Worm (Caenorhabditis elegans) whole organism, L3 larva: ENCODE results near the gene rsr-2.

Experiments used
- R02D3.7 ChIP-seq: fragments of 150-350 bp; optimal IDR thresholded peaks from 2 replicates; lab custom pipeline; 2014; ENCODE audit warnings: missing biosample characterization, missing genetic modification characterization
- ZK546.5 ChIP-seq: sonication (generic microtip); optimal IDR thresholded peaks from 2 replicates; lab custom pipeline; 2017; ENCODE audit warnings: missing biosample characterization, missing genetic modification characterization
- aly-2 ChIP-seq: fragments of 150-350 bp; optimal IDR thresholded peaks from 2 replicates; lab custom pipeline; 2014; ENCODE audit warnings: missing biosample characterization, missing genetic modification characterization
- ama-1 ChIP-seq: fragments of 150-350 bp; optimal IDR thresholded peaks from 2 replicates; lab custom pipeline; 2018
- ceh-16 ChIP-seq: sonication (generic microtip); optimal IDR thresholded peaks from 2 replicates; lab custom pipeline; 2017; ENCODE audit warnings: missing biosample characterization, missing genetic modification characterization
- ceh-28 ChIP-seq: fragments of 150-350 bp; optimal IDR thresholded peaks from 2 replicates; lab custom pipeline; 2014; ENCODE audit warnings: missing biosample characterization, missing genetic modification reagents, missing genetic modification characterization
- ceh-82 ChIP-seq: fragments of 150-350 bp; optimal IDR thresholded peaks from 2 replicates; lab custom pipeline; 2014; ENCODE audit warnings: missing biosample characterization, missing genetic modification characterization
- ceh-9 ChIP-seq: sonication (generic microtip); optimal IDR thresholded peaks from 2 replicates; lab custom pipeline; 2018; ENCODE audit warnings: missing biosample characterization, missing genetic modification characterization
- egl-27 ChIP-seq: sonication (generic microtip); optimal IDR thresholded peaks from 4 replicates; lab custom pipeline; 2017; ENCODE audit warnings: missing biosample characterization, missing genetic modification reagents, missing genetic modification characterization
- egl-5 ChIP-seq: fragments of 150-350 bp; optimal IDR thresholded peaks from 2 replicates; lab custom pipeline; 2017; ENCODE audit warnings: missing biosample characterization, missing genetic modification reagents, missing genetic modification characterization, inconsistent platforms
- elt-1 ChIP-seq: fragments of 150-350 bp; optimal IDR thresholded peaks from 2 replicates; lab custom pipeline; 2014; ENCODE audit warnings: missing biosample characterization, missing genetic modification characterization
- elt-2 ChIP-seq: sonication (generic microtip); optimal IDR thresholded peaks from 2 replicates; lab custom pipeline; 2016; ENCODE audit warnings: missing genetic modification reagents, mild to moderate bottlenecking, missing genetic modification characterization, missing compliant biosample characterization
- elt-3 ChIP-seq, 3 experiments: fragments of 150-350 bp in 1 of 3; sonication (generic microtip) in 2 of 3; optimal IDR thresholded peaks; 2 replicates in 2 of 3; 4 replicates in 1 of 3; lab custom pipeline; 2014 to 2017; ENCODE audit warnings: missing biosample characterization in 3 of 3, missing genetic modification characterization in 3 of 3
- eor-1 ChIP-seq, 2 experiments: fragments of 150-350 bp; optimal IDR thresholded peaks; 2 replicates each; lab custom pipeline; 2014 to 2018; ENCODE audit warnings: missing biosample characterization in 2 of 2, missing genetic modification characterization in 2 of 2
- fkh-10 ChIP-seq: sonication (generic microtip); optimal IDR thresholded peaks from 2 replicates; lab custom pipeline; 2017; ENCODE audit warnings: missing biosample characterization, missing genetic modification reagents, missing genetic modification characterization
- fkh-2 ChIP-seq: fragments of 150-350 bp; optimal IDR thresholded peaks from 2 replicates; lab custom pipeline; 2014; ENCODE audit warnings: missing biosample characterization, missing genetic modification reagents, missing genetic modification characterization
- hmg-11 ChIP-seq: sonication (generic microtip); optimal IDR thresholded peaks from 2 replicates; lab custom pipeline; 2016; ENCODE audit warnings: missing genetic modification characterization, missing compliant biosample characterization
- jun-1 ChIP-seq: fragments of 150-350 bp; optimal IDR thresholded peaks from 2 replicates; lab custom pipeline; 2014; ENCODE audit warnings: missing biosample characterization, missing genetic modification reagents, missing genetic modification characterization
- lin-15B ChIP-seq: fragments of 150-350 bp; optimal IDR thresholded peaks from 2 replicates; lab custom pipeline; 2014; ENCODE audit warnings: missing biosample characterization, missing genetic modification characterization
- lin-39 ChIP-seq: fragments of 150-350 bp; optimal IDR thresholded peaks from 2 replicates; lab custom pipeline; 2018; ENCODE audit warnings: missing biosample characterization, missing genetic modification reagents, missing genetic modification characterization
- lsy-12 ChIP-seq: sonication (generic microtip); optimal IDR thresholded peaks from 2 replicates; lab custom pipeline; 2016; ENCODE audit warnings: mild to moderate bottlenecking, missing genetic modification characterization, missing compliant biosample characterization
- mdl-1 ChIP-seq: fragments of 150-350 bp; optimal IDR thresholded peaks from 2 replicates; lab custom pipeline; 2014; ENCODE audit warnings: missing biosample characterization, missing genetic modification characterization
- nfya-1 ChIP-seq: sonication (generic microtip); optimal IDR thresholded peaks from 2 replicates; lab custom pipeline; 2017; ENCODE audit warnings: missing genetic modification characterization, mild to moderate bottlenecking, missing compliant biosample characterization, antibody characterized with exemption, moderate library complexity; ENCODE audit not compliant: insufficient read depth
- nhr-12 ChIP-seq: fragments of 150-350 bp; optimal IDR thresholded peaks from 2 replicates; lab custom pipeline; 2014; ENCODE audit warnings: missing biosample characterization, missing genetic modification characterization
- nhr-23 ChIP-seq: fragments of 150-350 bp; optimal IDR thresholded peaks from 2 replicates; lab custom pipeline; 2014; ENCODE audit warnings: missing biosample characterization, missing genetic modification reagents, missing genetic modification characterization
- nhr-28 ChIP-seq: fragments of 150-350 bp; optimal IDR thresholded peaks from 2 replicates; lab custom pipeline; 2014; ENCODE audit warnings: missing biosample characterization, missing genetic modification characterization
- nhr-43 ChIP-seq: sonication (generic microtip); optimal IDR thresholded peaks from 2 replicates; lab custom pipeline; 2016; ENCODE audit warnings: mild to moderate bottlenecking, missing genetic modification characterization, missing compliant biosample characterization; ENCODE audit not compliant: poor library complexity, severe bottlenecking
- nhr-76 ChIP-seq: fragments of 150-350 bp; sonication (generic microtip); optimal IDR thresholded peaks from 5 replicates; lab custom pipeline; 2014; ENCODE audit warnings: missing biosample characterization, missing genetic modification characterization
- nhr-77 ChIP-seq: fragments of 150-350 bp; optimal IDR thresholded peaks from 2 replicates; lab custom pipeline; 2014; ENCODE audit warnings: missing biosample characterization, missing genetic modification characterization
- pha-4 ChIP-seq: fragments of 150-350 bp; optimal IDR thresholded peaks from 2 replicates; lab custom pipeline; 2014; ENCODE audit warnings: missing biosample characterization, missing genetic modification reagents, missing genetic modification characterization
- pqm-1 ChIP-seq: fragments of 150-350 bp; optimal IDR thresholded peaks from 2 replicates; lab custom pipeline; 2017; ENCODE audit warnings: missing biosample characterization, missing genetic modification characterization, inconsistent platforms
- sea-2 ChIP-seq: fragments of 150-350 bp; sonication (generic microtip); optimal IDR thresholded peaks from 4 replicates; lab custom pipeline; 2014; ENCODE audit warnings: missing biosample characterization, missing genetic modification reagents, missing genetic modification characterization
- skn-1 ChIP-seq: fragments of 150-350 bp; optimal IDR thresholded peaks from 2 replicates; lab custom pipeline; 2014; ENCODE audit warnings: missing biosample characterization, missing genetic modification characterization
- snpc-4 ChIP-seq: fragments of 150-350 bp; optimal IDR thresholded peaks from 2 replicates; lab custom pipeline; 2014; ENCODE audit warnings: missing biosample characterization, missing genetic modification characterization
- tbx-2 ChIP-seq: sonication (generic microtip); optimal IDR thresholded peaks from 2 replicates; lab custom pipeline; 2016; ENCODE audit warnings: mild to moderate bottlenecking, missing genetic modification characterization, missing compliant biosample characterization
- unc-39 ChIP-seq: sonication (generic microtip); optimal IDR thresholded peaks from 4 replicates; lab custom pipeline; 2017; ENCODE audit warnings: missing biosample characterization, missing genetic modification characterization
- unc-62 ChIP-seq: fragments of 150-350 bp; sonication (generic microtip); optimal IDR thresholded peaks from 4 replicates; lab custom pipeline; 2014; ENCODE audit warnings: missing biosample characterization, missing genetic modification reagents, missing genetic modification characterization
- zag-1 ChIP-seq: fragments of 150-350 bp; optimal IDR thresholded peaks from 2 replicates; lab custom pipeline; 2014; ENCODE audit warnings: missing biosample characterization, missing genetic modification characterization
- ztf-11 ChIP-seq: fragments of 150-350 bp; optimal IDR thresholded peaks from 2 replicates; lab custom pipeline; 2014; ENCODE audit warnings: missing biosample characterization, missing genetic modification characterization
- ztf-4 ChIP-seq: fragments of 150-350 bp; optimal IDR thresholded peaks from 2 replicates; lab custom pipeline; 2014; ENCODE audit warnings: missing biosample characterization, missing genetic modification characterization

Gene rsr-2

DNA sequence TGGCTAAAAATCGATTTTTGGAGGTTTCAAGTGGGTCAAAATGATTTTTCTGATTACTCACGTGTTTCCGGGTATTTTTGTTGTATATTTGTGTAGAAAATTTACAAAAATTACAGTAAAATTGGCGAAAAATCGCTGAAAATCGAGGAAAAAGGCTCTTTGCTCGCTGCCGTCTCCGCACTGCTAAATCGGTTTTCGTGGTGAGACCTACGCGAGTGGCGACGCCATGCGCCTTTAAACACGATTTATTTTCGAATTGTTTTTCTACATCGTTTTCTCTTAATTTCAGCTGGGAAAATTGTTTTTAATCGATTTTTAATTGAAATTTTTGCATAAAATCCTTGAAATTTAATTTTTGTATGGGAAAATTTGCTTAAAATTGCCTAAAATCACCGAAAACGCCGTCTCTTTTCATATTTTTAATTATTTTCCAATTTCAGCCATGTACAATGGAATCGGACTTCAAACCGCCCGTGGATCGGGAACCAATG, at the start of gene rsr-2, which contains the start of gene pqn-87:
TSS of gene rsr-2 (plus strand) at position 441 of the 491 bp plus-strand sequence.
TSS of gene pqn-87 (minus strand) at position 171 of the 491 bp plus-strand sequence.
- TF ChIP-seq nhr-76 (tag; lab: Kevin White, UChicago) (no peak), elt-2 (tag; lab: Kevin White, UChicago) (no peak), ztf-4 (no peak), lin-15B (tag; lab: Kevin White, UChicago) (peak; percentile 55), lin-39 (tag; lab: Kevin White, UChicago) (peak; percentile 71), zag-1 (tag; lab: Kevin White, UChicago) (no peak), ceh-28 (tag; lab: Kevin White, UChicago) (peak; percentile 27), ZK546.5 (tag; lab: Kevin White, UChicago) (no peak), aly-2 (tag; lab: Kevin White, UChicago) (no peak), nhr-43 (no peak), nfya-1 (tag; lab: Kevin White, UChicago) (peak; percentile 62), egl-5 (tag; lab: Kevin White, UChicago) (peak; percentile 4), hmg-11 (tag; lab: Kevin White, UChicago) (peak; percentile 63), pha-4 (peak; percentile 48), nhr-77 (no peak), nhr-23 (no peak), fkh-10 (GFP tag; lab: Kevin White, UChicago) (no peak), ceh-82 (no peak), unc-39 (tag; lab: Kevin White, UChicago) (no peak)

DNA sequence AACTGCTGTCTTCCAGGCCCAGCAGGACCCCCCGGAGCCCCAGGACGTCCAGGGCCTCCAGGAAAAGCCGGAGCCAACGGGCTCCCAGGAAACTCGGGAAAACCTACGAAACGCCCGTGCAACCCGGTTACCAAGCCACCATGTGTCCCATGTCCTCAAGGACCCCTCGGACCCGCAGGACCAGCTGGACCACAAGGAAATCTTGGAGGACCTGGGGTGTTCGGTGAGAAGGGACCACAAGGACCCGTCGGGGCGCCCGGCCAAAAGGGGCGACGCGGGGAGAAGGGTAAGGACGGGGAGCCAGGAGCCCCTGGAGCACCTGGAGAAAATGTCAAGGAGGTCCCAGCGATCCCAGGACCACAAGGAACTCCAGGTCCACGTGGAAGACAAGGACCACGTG, 49.8 kb upstream of the rsr-2 start:
- TF ChIP-seq skn-1 (tag; lab: Kevin White, UChicago) (no peak), ztf-4 (no peak), unc-39 (tag; lab: Kevin White, UChicago) (no peak), elt-1 (no peak), lin-15B (tag; lab: Kevin White, UChicago) (no peak), pqm-1 (no peak), hmg-11 (tag; lab: Kevin White, UChicago) (no peak), nhr-77 (no peak), tbx-2 (tag; lab: Kevin White, UChicago) (no peak), elt-3 (tag; optimal IDR thresholded peaks at IDR 0.05; lab: Kevin White, UChicago) (no peak), ceh-16 (no peak), zag-1 (tag; lab: Kevin White, UChicago) (no peak), pha-4 (no peak)

DNA sequence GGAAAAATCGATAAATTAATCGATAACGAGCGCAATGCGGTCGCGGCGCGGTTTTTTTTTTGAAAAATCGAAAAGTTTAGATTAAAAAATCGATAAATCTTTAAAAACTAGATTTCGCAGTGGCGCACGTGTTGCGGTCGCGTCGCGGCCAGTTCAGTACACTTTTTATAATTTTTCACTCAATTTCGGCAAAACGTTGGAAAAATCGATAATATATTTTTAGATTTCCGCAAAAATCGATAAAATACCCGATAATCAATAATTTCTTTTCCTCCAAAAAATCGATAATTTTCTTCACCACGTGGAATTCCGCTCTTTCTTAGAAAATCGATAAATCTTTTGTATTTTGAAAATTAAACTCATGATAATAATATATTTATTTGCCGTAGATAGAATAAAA, 48.6 kb upstream of the rsr-2 start:
- no peak for TF ChIP-seq skn-1 (tag; lab: Kevin White, UChicago)
- no peak for TF ChIP-seq elt-3 (tag; optimal IDR thresholded peaks at IDR 0.05; lab: Kevin White, UChicago)
- TF ChIP-seq ceh-28 (tag; lab: Kevin White, UChicago), result peak; percentile 94
- no peak for TF ChIP-seq R02D3.7 (tag; lab: Kevin White, UChicago)

DNA sequence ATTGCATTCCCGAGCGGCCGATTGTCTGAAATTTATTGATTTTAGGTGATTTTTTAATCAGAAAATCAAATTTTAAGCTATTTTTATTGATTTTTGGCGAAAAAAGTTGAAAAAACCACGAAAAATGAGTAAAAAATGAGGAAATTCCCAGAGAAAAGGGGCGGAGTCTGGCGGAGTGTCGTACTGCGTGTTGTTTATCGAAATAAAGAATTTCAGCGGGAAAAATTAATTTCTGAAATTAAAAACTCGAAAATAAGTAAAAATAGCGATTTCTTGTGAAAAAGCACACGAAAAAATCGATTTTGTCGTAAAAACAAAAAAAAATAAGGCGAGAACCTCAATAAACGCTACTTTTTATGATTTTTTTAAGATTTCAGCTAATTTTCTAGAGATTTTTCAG, 40.3 kb upstream of the rsr-2 start, which contains the start of gene Y57A10A.13:
TSS of gene Y57A10A.13 (minus strand) at position 46 of the 400 bp plus-strand sequence.
- TF ChIP-seq ama-1 (lab: Kevin White, UChicago) (no peak), lin-15B (tag; lab: Kevin White, UChicago) (peak; percentile 7), fkh-10 (GFP tag; lab: Kevin White, UChicago) (no peak), eor-1 (tag; optimal IDR thresholded peaks at IDR 0.05; lab: Kevin White, UChicago) (no peak), ceh-28 (tag; lab: Kevin White, UChicago) (no peak), nfya-1 (tag; lab: Kevin White, UChicago) (peak; percentile 28), ztf-4 (no peak), lsy-12 (tag; lab: Kevin White, UChicago) (no peak), ZK546.5 (tag; lab: Kevin White, UChicago) (no peak), nhr-12 (no peak), egl-5 (tag; lab: Kevin White, UChicago) (no peak), nhr-76 (tag; lab: Kevin White, UChicago) (no peak), mdl-1 (tag; lab: Kevin White, UChicago) (no peak), ztf-11 (tag; lab: Kevin White, UChicago) (no peak), ceh-82 (no peak), fkh-2 (no peak), nhr-23 (no peak), unc-62 (GFP tag; lab: Kevin White, UChicago) (no peak), nhr-28 (no peak), elt-3 (tag; optimal IDR thresholded peaks at IDR 0.05; lab: Kevin White, UChicago) (no peak), sea-2 (no peak), snpc-4 (tag; lab: Kevin White, UChicago) (no peak), jun-1 (tag; lab: Kevin White, UChicago) (no peak), pha-4 (peak; percentile 21), egl-27 (tag; lab: Kevin White, UChicago) (no peak), ceh-9 (tag; lab: Kevin White, UChicago) (no peak)
